Fruit fly (Drosophila melanogaster) whole organism, embryonic: ENCODE measurements around the gene Mvb12.

Experiments used
- Ada2b ChIP-seq: fragments of 200-800 bp; sonication (Bioruptor generic); IDR thresholded peaks from 2 replicates; pipeline ENCODE4 v1.3.6; 2022; ENCODE audit warnings: missing biosample characterization, missing genetic modification characterization
- Adf1 ChIP-seq: fragments of 200-800 bp; sonication (Bioruptor generic); IDR thresholded peaks from 2 replicates; pipeline ENCODE4 v1.3.6; 2022; ENCODE audit warnings: missing biosample characterization, missing genetic modification characterization
- Atf6 ChIP-seq: fragments of 200-800 bp; sonication (Bioruptor generic); IDR thresholded peaks from 2 replicates; pipeline ENCODE4 v1.3.6; 2022; ENCODE audit warnings: missing biosample characterization, missing genetic modification characterization
- CG10654 ChIP-seq: fragments of 200-800 bp; sonication (Bioruptor generic); optimal IDR thresholded peaks from 2 replicates; lab custom pipeline; 2016; ENCODE audit warnings: missing biosample characterization, missing genetic modification characterization
- CG11398 ChIP-seq: fragments of 200-800 bp; sonication (Bioruptor generic); optimal IDR thresholded peaks from 2 replicates; lab custom pipeline; 2016; ENCODE audit warnings: missing biosample characterization, missing genetic modification characterization
- CG12236 ChIP-seq: fragments of 200-800 bp; sonication (Bioruptor generic); optimal IDR thresholded peaks from 2 replicates; lab custom pipeline; 2016; ENCODE audit warnings: missing biosample characterization, missing genetic modification characterization
- CG12769 ChIP-seq: fragments of 200-800 bp; sonication (Bioruptor generic); optimal IDR thresholded peaks from 2 replicates; lab custom pipeline; 2019; ENCODE audit warnings: missing biosample characterization, mild to moderate bottlenecking, missing genetic modification characterization, moderate library complexity
- CG16813 ChIP-seq: fragments of 200-800 bp; sonication (Bioruptor generic); IDR thresholded peaks from 3 replicates; pipeline ENCODE4 v1.3.6; 2022; ENCODE audit warnings: missing biosample characterization, missing genetic modification characterization; ENCODE audit not compliant: partially characterized antibody
- CG2116 ChIP-seq: fragments of 200-800 bp; sonication (Bioruptor generic); optimal IDR thresholded peaks from 3 replicates; lab custom pipeline; 2018; ENCODE audit warnings: missing biosample characterization, mild to moderate bottlenecking, missing genetic modification characterization
- CG2889 ChIP-seq: fragments of 200-800 bp; sonication (Bioruptor generic); IDR thresholded peaks from 3 replicates; pipeline ENCODE4 v1.3.6; 2022; ENCODE audit warnings: missing biosample characterization, missing genetic modification characterization
- CG32532 ChIP-seq: fragments of 200-800 bp; sonication (Bioruptor generic); IDR thresholded peaks from 2 replicates; pipeline ENCODE4 v1.3.6; 2022; ENCODE audit warnings: missing biosample characterization, missing genetic modification characterization
- CG3281 ChIP-seq: fragments of 200-800 bp; sonication (Bioruptor generic); optimal IDR thresholded peaks from 3 replicates; lab custom pipeline; 2017; ENCODE audit warnings: missing biosample characterization, mild to moderate bottlenecking, missing genetic modification characterization
- CG3726 ChIP-seq: fragments of 200-800 bp; sonication (Bioruptor generic); IDR thresholded peaks from 3 replicates; pipeline ENCODE4, ENCODE4 v1.3.6; 2022; ENCODE audit warnings: missing biosample characterization, missing genetic modification characterization
- CG4424 ChIP-seq: fragments of 200-800 bp; sonication (Bioruptor generic); optimal IDR thresholded peaks from 3 replicates; lab custom pipeline; 2016; ENCODE audit warnings: missing biosample characterization, missing genetic modification characterization
- CG6254 ChIP-seq: fragments of 200-800 bp; sonication (Bioruptor generic); optimal IDR thresholded peaks from 3 replicates; lab custom pipeline; 2017; ENCODE audit warnings: mild to moderate bottlenecking, missing biosample characterization, missing genetic modification reagents, missing genetic modification characterization
- CG6272 ChIP-seq: fragments of 200-800 bp; sonication (Bioruptor generic); IDR thresholded peaks from 2 replicates; pipeline ENCODE4 v1.3.6; 2022; ENCODE audit warnings: missing biosample characterization, missing genetic modification characterization
- Dad ChIP-seq: fragments of 200-800 bp; sonication (Bioruptor generic); optimal IDR thresholded peaks from 3 replicates; lab custom pipeline; 2016; ENCODE audit warnings: missing biosample characterization, missing genetic modification characterization
- Deaf1 ChIP-seq: fragments of 200-800 bp; optimal IDR thresholded peaks from 3 replicates; lab custom pipeline; 2019; ENCODE audit warnings: missing biosample characterization, mild to moderate bottlenecking, missing genetic modification characterization, moderate library complexity
- E2f2 ChIP-seq: fragments of 200-800 bp; sonication (Bioruptor generic); IDR thresholded peaks from 2 replicates; pipeline ENCODE4 v1.3.6; 2022; ENCODE audit warnings: missing biosample characterization, missing genetic modification characterization
- Elba2 ChIP-seq: fragments of 200-800 bp; sonication (Bioruptor generic); optimal IDR thresholded peaks from 3 replicates; lab custom pipeline; 2016; ENCODE audit warnings: missing biosample characterization, missing genetic modification characterization
- Max ChIP-seq: fragments of 200-800 bp; sonication (Bioruptor generic); optimal IDR thresholded peaks from 2 replicates; lab custom pipeline; 2016; ENCODE audit warnings: missing biosample characterization, mild to moderate bottlenecking, missing genetic modification characterization
- Med ChIP-seq: fragments of 200-800 bp; sonication (Bioruptor generic); peaks from one replicate; lab custom pipeline; 2016; ENCODE audit warnings: missing biosample characterization, missing genetic modification characterization, mild to moderate bottlenecking, inconsistent platforms, moderate library complexity
- Mes4 ChIP-seq: fragments of 200-800 bp; sonication (Bioruptor generic); optimal IDR thresholded peaks from 2 replicates; lab custom pipeline; 2016; ENCODE audit warnings: missing biosample characterization, missing genetic modification characterization
- PHDP ChIP-seq: fragments of 200-800 bp; sonication (Bioruptor generic); optimal IDR thresholded peaks from 3 replicates; lab custom pipeline; 2018; ENCODE audit warnings: missing biosample characterization, mild to moderate bottlenecking, missing genetic modification characterization, moderate library complexity
- Side ChIP-seq: fragments of 200-800 bp; sonication (Bioruptor generic); optimal IDR thresholded peaks from 2 replicates; lab custom pipeline; 2016; ENCODE audit warnings: missing biosample characterization, missing genetic modification characterization
- Sry-β ChIP-seq: fragments of 200-800 bp; sonication (Bioruptor generic); optimal IDR thresholded peaks from 2 replicates; lab custom pipeline; 2018; ENCODE audit warnings: missing biosample characterization, mild to moderate bottlenecking, missing genetic modification characterization, moderate library complexity
- Taf1 ChIP-seq: fragments of 200-800 bp; sonication (Bioruptor generic); IDR thresholded peaks from 2 replicates; pipeline ENCODE4 v1.3.6; 2022; ENCODE audit warnings: missing biosample characterization, missing genetic modification characterization
- abd-A ChIP-seq: fragments of 200-800 bp; sonication (Bioruptor generic); optimal IDR thresholded peaks from 3 replicates; lab custom pipeline; 2019; ENCODE audit warnings: missing biosample characterization, mild to moderate bottlenecking, missing genetic modification characterization, moderate library complexity
- bcd ChIP-seq: fragments of 200-800 bp; sonication (Bioruptor generic); optimal IDR thresholded peaks from 2 replicates; lab custom pipeline; 2017; ENCODE audit warnings: missing biosample characterization, mild to moderate bottlenecking, missing genetic modification characterization
- crol ChIP-seq: fragments of 200-800 bp; sonication (Bioruptor generic); IDR thresholded peaks from 2 replicates; pipeline ENCODE4 v1.3.6; 2022; ENCODE audit warnings: missing biosample characterization, missing genetic modification characterization
- hb ChIP-seq: fragments of 200-800 bp; sonication (Bioruptor generic); IDR thresholded peaks from 3 replicates; pipeline ENCODE4 v1.3.6; 2022; ENCODE audit warnings: missing biosample characterization, missing genetic modification characterization; ENCODE audit not compliant: partially characterized antibody
- hth ChIP-seq: fragments of >200 bp; optimal IDR thresholded peaks from 2 replicates; lab custom pipeline; 2017; ENCODE audit warnings: inconsistent platforms
- jigr1 ChIP-seq: fragments of 200-800 bp; sonication (Bioruptor generic); IDR thresholded peaks from 3 replicates; pipeline ENCODE4 v1.3.6; 2022; ENCODE audit warnings: missing biosample characterization, missing genetic modification characterization
- pb ChIP-seq: fragments of 200-800 bp; sonication (Bioruptor generic); optimal IDR thresholded peaks from 3 replicates; lab custom pipeline; 2016; ENCODE audit warnings: missing biosample characterization, missing genetic modification characterization
- pnt ChIP-seq: fragments of 200-800 bp; sonication (Bioruptor generic); optimal IDR thresholded peaks from 3 replicates; lab custom pipeline; 2016; ENCODE audit warnings: missing biosample characterization, missing genetic modification characterization
- pum ChIP-seq: fragments of 200-800 bp; sonication (Bioruptor generic); optimal IDR thresholded peaks from 2 replicates; lab custom pipeline; 2016; ENCODE audit warnings: missing biosample characterization, missing genetic modification characterization
- ro ChIP-seq: fragments of 200-800 bp; sonication (Bioruptor generic); IDR thresholded peaks from 2 replicates; pipeline ENCODE4 v1.3.6; 2022; ENCODE audit warnings: missing biosample characterization, missing genetic modification characterization
- sens ChIP-seq: fragments of 200-800 bp; sonication (Bioruptor generic); peaks from one replicate; lab custom pipeline; 2016; ENCODE audit warnings: missing biosample characterization, missing genetic modification characterization
- ssp ChIP-seq: fragments of 200-800 bp; sonication (Bioruptor generic); IDR thresholded peaks from 2 replicates; pipeline ENCODE4 v1.3.6; 2022; ENCODE audit warnings: missing biosample characterization, missing genetic modification characterization
- sug ChIP-seq: fragments of 200-800 bp; optimal IDR thresholded peaks from 2 replicates; lab custom pipeline; 2019; ENCODE audit warnings: missing biosample characterization, mild to moderate bottlenecking, missing genetic modification characterization, moderate library complexity
- toy ChIP-seq: fragments of 200-800 bp; sonication (Bioruptor generic); IDR thresholded peaks from 2 replicates; pipeline ENCODE4 v1.3.6; 2022; ENCODE audit warnings: missing biosample characterization, missing genetic modification characterization
- zen2 ChIP-seq: fragments of 200-800 bp; sonication (Bioruptor generic); IDR thresholded peaks from 3 replicates; pipeline ENCODE4 v1.3.6; 2022; ENCODE audit warnings: missing biosample characterization, missing genetic modification characterization; ENCODE audit not compliant: partially characterized antibody

Mvb12 gene

dm6 chrX:18101778-18102177 is 664 bp upstream of the Mvb12 start, which contains the start of gene Taf8 (continued):
- TF ChIP-seq CG2116 (no peak), CG3281 (GFP tag; lab: Kevin White, UChicago) (no peak), pnt (GFP tag; lab: Kevin White, UChicago) (no peak), Dad (no peak), Side (GFP tag; lab: Kevin White, UChicago) (no peak), toy (GFP tag; lab: Robert Waterston, UW) (no peak), CG6272 (GFP tag; lab: Robert Waterston, UW) (0 out of 2 replicates have a peak, but pooled peaks have one; percentile 10), hth (lab: Kevin White, UChicago) (no peak), Deaf1 (tag; lab: Kevin White, UChicago) (no peak), CG3726 (GFP tag; lab: Robert Waterston, UW) (no peak), abd-A (tag; lab: Kevin White, UChicago) (no peak), CG2889 (GFP tag; lab: Robert Waterston, UW) (no peak), CG10654 (GFP tag; lab: Kevin White, UChicago) (no peak), jigr1 (no peak), CG4424 (GFP tag; lab: Kevin White, UChicago) (no peak), ro (GFP tag; lab: Robert Waterston, UW) (no peak), Taf1 (GFP tag; lab: Robert Waterston, UW) (no peak), ssp (peak; percentile 41), zen2 (GFP tag; lab: Robert Waterston, UW) (peak; percentile 51; the same call in 2 of the 3 replicates), CG6254 (GFP tag; lab: Kevin White, UChicago) (no peak), hb (GFP tag; lab: Robert Waterston, UW) (peak; percentile 54; the same call in 1 of the 3 replicates), Max (GFP tag; lab: Kevin White, UChicago) (no peak), pum (GFP tag; lab: Kevin White, UChicago) (no peak), Adf1 (no peak), crol (no peak), CG32532 (GFP tag; lab: Robert Waterston, UW) (no peak), Sry-β (GFP tag; lab: Kevin White, UChicago) (no peak), Atf6 (GFP tag; lab: Robert Waterston, UW) (no peak), CG11398 (GFP tag; lab: Kevin White, UChicago) (no peak), CG12769 (tag; lab: Kevin White, UChicago) (no peak), pb (no peak), Elba2 (GFP tag; lab: Kevin White, UChicago) (no peak), E2f2 (GFP tag; lab: Robert Waterston, UW) (peak; percentile 21; the same call in 1 of the 2 replicates), bcd (GFP tag; lab: Kevin White, UChicago) (no peak), Ada2b (no peak)
- TF ChIP-seq, all 482 proteins: peak for 66

- TF ChIP-seq Mes4 (GFP tag; lab: Kevin White, UChicago) (no peak), CG16813 (GFP tag; lab: Robert Waterston, UW) (0 out of 3 replicates have a peak, but pooled peaks have one; percentile 8), PHDP (tag; lab: Kevin White, UChicago) (no peak), Med (GFP tag; lab: Kevin White, UChicago) (peak; percentile 43), CG12236 (GFP tag; lab: Kevin White, UChicago) (no peak), crol (no peak), sug (tag; lab: Kevin White, UChicago) (peak; percentile 34), sens (GFP tag; lab: Kevin White, UChicago) (peak; percentile 45)
These were observed 906 bp downstream of the Mvb12 start for dm6 chrX:18100146-18100669.
